Fruit fly (Drosophila melanogaster) whole organism, embryonic: ENCODE data around the gene CG43915.

Experiments used
- Aef1 ChIP-seq: fragments of 200-800 bp; sonication (Bioruptor generic); IDR thresholded peaks from 3 replicates; pipeline ENCODE4 v1.3.6; 2022; ENCODE audit warnings: missing biosample characterization, missing genetic modification characterization
- Bteb2 ChIP-seq: fragments of 200-800 bp; sonication (Bioruptor generic); optimal IDR thresholded peaks from 2 replicates; lab custom pipeline; 2016; ENCODE audit warnings: missing biosample characterization, missing genetic modification characterization
- CG10267 ChIP-seq: fragments of 200-800 bp; sonication (Bioruptor generic); optimal IDR thresholded peaks from 2 replicates; lab custom pipeline; 2018; ENCODE audit warnings: missing biosample characterization, mild to moderate bottlenecking, missing genetic modification characterization, moderate library complexity
- CG10274 ChIP-seq: fragments of 200-800 bp; sonication (Bioruptor generic); optimal IDR thresholded peaks from 3 replicates; lab custom pipeline; 2017; ENCODE audit warnings: missing biosample characterization, mild to moderate bottlenecking, missing genetic modification characterization
- CG12071 ChIP-seq: fragments of 200-800 bp; sonication (Bioruptor generic); optimal IDR thresholded peaks from 3 replicates; lab custom pipeline; 2018; ENCODE audit warnings: missing biosample characterization, mild to moderate bottlenecking, missing genetic modification characterization
- CG12104 ChIP-seq: fragments of 200-800 bp; sonication (Bioruptor generic); optimal IDR thresholded peaks from 3 replicates; lab custom pipeline; 2016; ENCODE audit warnings: missing biosample characterization, missing genetic modification characterization
- CG12155 ChIP-seq: fragments of 200-800 bp; sonication (Bioruptor generic); optimal IDR thresholded peaks from 3 replicates; lab custom pipeline; 2016; ENCODE audit warnings: missing biosample characterization, missing genetic modification characterization
- CG12391 ChIP-seq: fragments of 200-800 bp; sonication (Bioruptor generic); optimal IDR thresholded peaks from 3 replicates; lab custom pipeline; 2018; ENCODE audit warnings: missing biosample characterization, mild to moderate bottlenecking, missing genetic modification characterization, moderate library complexity
- CG13775 ChIP-seq: fragments of 200-800 bp; sonication (Bioruptor generic); optimal IDR thresholded peaks from 3 replicates; lab custom pipeline; 2017; ENCODE audit warnings: missing biosample characterization, mild to moderate bottlenecking, missing genetic modification characterization
- CG14710 ChIP-seq: fragments of 200-800 bp; sonication (Bioruptor generic); optimal IDR thresholded peaks from 3 replicates; lab custom pipeline; 2019; ENCODE audit warnings: missing biosample characterization, mild to moderate bottlenecking, missing genetic modification characterization, moderate library complexity
- CG1647 ChIP-seq: fragments of 200-800 bp; sonication (Bioruptor generic); optimal IDR thresholded peaks from 3 replicates; lab custom pipeline; 2016; ENCODE audit warnings: missing biosample characterization, missing genetic modification characterization
- CG17186 ChIP-seq: fragments of 200-800 bp; sonication (Bioruptor generic); optimal IDR thresholded peaks from 3 replicates; lab custom pipeline; 2017; ENCODE audit warnings: missing biosample characterization, missing genetic modification reagents, missing genetic modification characterization
- CG32532 ChIP-seq: fragments of 200-800 bp; sonication (Bioruptor generic); IDR thresholded peaks from 2 replicates; pipeline ENCODE4 v1.3.6; 2022; ENCODE audit warnings: missing biosample characterization, missing genetic modification characterization
- CG34376 ChIP-seq: fragments of 200-800 bp; sonication (Bioruptor generic); optimal IDR thresholded peaks from 2 replicates; lab custom pipeline; 2018; ENCODE audit warnings: missing biosample characterization, mild to moderate bottlenecking, missing genetic modification characterization
- CG5245 ChIP-seq: fragments of 200-800 bp; sonication (Bioruptor generic); optimal IDR thresholded peaks from 3 replicates; lab custom pipeline; 2016; ENCODE audit warnings: missing biosample characterization, missing genetic modification characterization
- CG6654 ChIP-seq: fragments of 200-800 bp; sonication (Bioruptor generic); optimal IDR thresholded peaks from 2 replicates; lab custom pipeline; 2017; ENCODE audit warnings: missing biosample characterization, mild to moderate bottlenecking, missing genetic modification characterization
- CG7372 ChIP-seq: fragments of 200-800 bp; sonication (Bioruptor generic); IDR thresholded peaks from 2 replicates; pipeline ENCODE4 v1.3.6; 2022; ENCODE audit warnings: missing biosample characterization, missing genetic modification characterization
- CG7556 ChIP-seq: fragments of 200-800 bp; sonication (Bioruptor generic); optimal IDR thresholded peaks from 2 replicates; lab custom pipeline; 2017; ENCODE audit warnings: missing biosample characterization, mild to moderate bottlenecking, missing genetic modification characterization
- CG8359 ChIP-seq: fragments of 200-800 bp; sonication (Bioruptor generic); optimal IDR thresholded peaks from 2 replicates; lab custom pipeline; 2017; ENCODE audit warnings: missing biosample characterization, mild to moderate bottlenecking, missing genetic modification characterization, borderline replicate concordance
- CHES-1-like ChIP-seq: fragments of 200-800 bp; sonication (Bioruptor generic); optimal IDR thresholded peaks from 2 replicates; lab custom pipeline; 2016; ENCODE audit warnings: missing biosample characterization, missing genetic modification characterization
- Chrac-16 ChIP-seq: fragments of 200-800 bp; sonication (Bioruptor generic); optimal IDR thresholded peaks from 3 replicates; lab custom pipeline; 2016; ENCODE audit warnings: missing biosample characterization, missing genetic modification characterization
- D19B ChIP-seq: fragments of 200-800 bp; sonication (Bioruptor generic); optimal IDR thresholded peaks from 2 replicates; lab custom pipeline; 2017; ENCODE audit warnings: missing biosample characterization, mild to moderate bottlenecking, missing genetic modification characterization
- Dek ChIP-seq: fragments of 200-800 bp; sonication (Bioruptor generic); optimal IDR thresholded peaks from 3 replicates; lab custom pipeline; 2019; ENCODE audit warnings: missing biosample characterization, mild to moderate bottlenecking, missing genetic modification characterization, moderate library complexity
- Dref ChIP-seq: fragments of 200-800 bp; sonication (Bioruptor generic); IDR thresholded peaks from 2 replicates; pipeline ENCODE4 v1.3.6; 2022; ENCODE audit warnings: missing biosample characterization, missing genetic modification characterization
- Gsc ChIP-seq: fragments of 200-800 bp; sonication (Bioruptor generic); IDR thresholded peaks from 2 replicates; pipeline ENCODE4 v1.3.6; 2022; ENCODE audit warnings: missing biosample characterization, missing genetic modification characterization
- HHEX ChIP-seq: fragments of 200-800 bp; sonication (Bioruptor generic); optimal IDR thresholded peaks from 3 replicates; lab custom pipeline; 2017; ENCODE audit warnings: missing biosample characterization, mild to moderate bottlenecking, missing genetic modification characterization, missing genetic modification reagents
- HLH54F ChIP-seq: fragments of 200-800 bp; sonication (Bioruptor generic); optimal IDR thresholded peaks from 3 replicates; lab custom pipeline; 2016; ENCODE audit warnings: missing biosample characterization, missing genetic modification characterization
- Hsf ChIP-seq: fragments of 200-800 bp; sonication (Bioruptor generic); optimal IDR thresholded peaks from 3 replicates; lab custom pipeline; 2016; ENCODE audit warnings: missing biosample characterization, missing genetic modification characterization
- Meics ChIP-seq: fragments of 200-800 bp; sonication (Bioruptor generic); optimal IDR thresholded peaks from 2 replicates; lab custom pipeline; 2017; ENCODE audit warnings: missing biosample characterization, mild to moderate bottlenecking, missing genetic modification characterization
- Nf-YC ChIP-seq: fragments of 200-800 bp; optimal IDR thresholded peaks from 3 replicates; lab custom pipeline; 2019; ENCODE audit warnings: missing biosample characterization, mild to moderate bottlenecking, missing genetic modification characterization, moderate library complexity
- Scr ChIP-seq: fragments of 200-800 bp; sonication (Bioruptor generic); IDR thresholded peaks from 2 replicates; pipeline ENCODE4 v1.3.6; 2022; ENCODE audit warnings: missing biosample characterization, missing genetic modification characterization; ENCODE audit not compliant: partially characterized antibody
- Sox102F ChIP-seq: fragments of 200-800 bp; sonication (Bioruptor generic); optimal IDR thresholded peaks from 2 replicates; lab custom pipeline; 2018; ENCODE audit warnings: missing biosample characterization, mild to moderate bottlenecking, missing genetic modification characterization, moderate library complexity
- Ssrp ChIP-seq: fragments of 200-800 bp; sonication (Bioruptor generic); optimal IDR thresholded peaks from 2 replicates; lab custom pipeline; 2018; ENCODE audit warnings: missing biosample characterization, mild to moderate bottlenecking, missing genetic modification characterization, moderate library complexity
- Xbp1 ChIP-seq: fragments of 200-800 bp; sonication (Bioruptor generic); optimal IDR thresholded peaks from 3 replicates; lab custom pipeline; 2016; ENCODE audit warnings: missing biosample characterization, mild to moderate bottlenecking, missing genetic modification characterization
- Xrp1 ChIP-seq: fragments of 200-800 bp; sonication (Bioruptor generic); IDR thresholded peaks from 2 replicates; pipeline ENCODE4 v1.3.6; 2022; ENCODE audit warnings: missing biosample characterization, missing genetic modification characterization
- crol ChIP-seq: fragments of 200-800 bp; sonication (Bioruptor generic); IDR thresholded peaks from 2 replicates; pipeline ENCODE4 v1.3.6; 2022; ENCODE audit warnings: missing biosample characterization, missing genetic modification characterization
- fd102C ChIP-seq: fragments of 200-800 bp; sonication (Bioruptor generic); optimal IDR thresholded peaks from 2 replicates; lab custom pipeline; 2018; ENCODE audit warnings: missing biosample characterization, mild to moderate bottlenecking, missing genetic modification characterization, moderate library complexity
- fd3F ChIP-seq: fragments of 200-800 bp; sonication (Bioruptor generic); optimal IDR thresholded peaks from 2 replicates; lab custom pipeline; 2018; ENCODE audit warnings: missing biosample characterization, mild to moderate bottlenecking, missing genetic modification characterization, moderate library complexity
- gcm ChIP-seq: fragments of 200-800 bp; sonication (Bioruptor generic); optimal IDR thresholded peaks from 2 replicates; lab custom pipeline; 2019; ENCODE audit warnings: missing biosample characterization, mild to moderate bottlenecking, missing genetic modification characterization, moderate library complexity
- jing ChIP-seq: fragments of 200-800 bp; sonication (Bioruptor generic); optimal IDR thresholded peaks from 2 replicates; lab custom pipeline; 2018; ENCODE audit warnings: missing biosample characterization, mild to moderate bottlenecking, missing genetic modification characterization
- klu ChIP-seq: fragments of 200-800 bp; sonication (Bioruptor generic); IDR thresholded peaks from 2 replicates; pipeline ENCODE4 v1.3.6; 2022; ENCODE audit warnings: missing biosample characterization, missing genetic modification characterization
- lilli ChIP-seq: fragments of 200-800 bp; sonication (Bioruptor generic); optimal IDR thresholded peaks from 3 replicates; lab custom pipeline; 2016; ENCODE audit warnings: missing biosample characterization, missing genetic modification characterization
- lmd ChIP-seq: fragments of 200-800 bp; sonication (Bioruptor generic); IDR thresholded peaks from 2 replicates; pipeline ENCODE4 v1.3.6; 2022; ENCODE audit warnings: missing biosample characterization, missing genetic modification characterization
- nerfin-1 ChIP-seq: fragments of 200-800 bp; sonication (Bioruptor generic); optimal IDR thresholded peaks from 3 replicates; lab custom pipeline; 2019; ENCODE audit warnings: missing biosample characterization, mild to moderate bottlenecking, missing genetic modification characterization, moderate library complexity
- pros ChIP-seq: fragments of 200-800 bp; sonication (Bioruptor generic); optimal IDR thresholded peaks from 3 replicates; lab custom pipeline; 2019; ENCODE audit warnings: missing biosample characterization, mild to moderate bottlenecking, missing genetic modification characterization, moderate library complexity
- tin ChIP-seq: fragments of 200-800 bp; sonication (Bioruptor generic); optimal IDR thresholded peaks from 3 replicates; lab custom pipeline; 2016; ENCODE audit warnings: missing biosample characterization, missing genetic modification characterization
- wor ChIP-seq: fragments of 200-800 bp; sonication (Bioruptor generic); IDR thresholded peaks from 2 replicates; pipeline ENCODE4 v1.3.6; 2022; ENCODE audit warnings: missing biosample characterization, missing genetic modification characterization
- z ChIP-seq: fragments of 200-800 bp; sonication (Bioruptor generic); IDR thresholded peaks from 3 replicates; pipeline ENCODE4 v1.3.6; 2022; ENCODE audit warnings: missing biosample characterization, missing genetic modification characterization
- zen2 ChIP-seq: fragments of 200-800 bp; sonication (Bioruptor generic); IDR thresholded peaks from 3 replicates; pipeline ENCODE4 v1.3.6; 2022; ENCODE audit warnings: missing biosample characterization, missing genetic modification characterization; ENCODE audit not compliant: partially characterized antibody

Gene CG43915

DNA sequence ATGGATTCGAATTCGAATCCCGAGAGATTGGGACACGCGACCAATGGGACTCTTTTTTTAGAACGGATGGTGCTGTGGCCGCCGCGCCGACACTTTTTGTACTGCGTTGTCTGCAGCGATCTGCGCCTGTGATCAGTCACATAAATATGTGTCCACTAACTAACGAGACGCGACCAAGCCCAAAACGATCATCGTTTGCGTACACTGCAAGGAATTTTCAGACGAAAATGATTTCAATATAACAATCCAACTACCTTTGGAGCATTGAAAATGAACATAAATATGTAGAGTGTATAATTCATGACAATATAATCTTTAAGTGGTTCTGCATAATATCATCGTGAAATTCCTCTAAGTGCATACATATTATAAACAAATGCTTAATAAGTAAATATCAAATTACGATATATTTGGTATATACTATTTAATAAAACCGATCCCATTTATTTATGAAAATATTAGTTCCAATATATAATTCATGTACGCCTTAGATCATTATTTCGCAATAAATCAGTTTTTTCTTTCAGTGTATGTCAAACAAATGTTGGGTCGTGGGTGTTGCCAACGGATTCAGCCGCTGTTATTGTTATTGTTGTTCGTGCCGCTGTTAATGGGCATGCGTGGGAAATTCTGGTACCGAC is 37.0 kb upstream of the CG43915 start, which contains the start of gene Eip63F-1 (continued):
- TF ChIP-seq gcm (GFP tag; lab: Kevin White, UChicago) (peak; percentile 44), CG10274 (GFP tag; lab: Kevin White, UChicago) (peak; percentile 36), klu (GFP tag; lab: Robert Waterston, UW) (peak; percentile 39; the same call in 1 of the 2 replicates), fd102C (GFP tag; lab: Kevin White, UChicago) (no peak), Nf-YC (tag; lab: Kevin White, UChicago) (peak; percentile 73), CG12155 (GFP tag; lab: Kevin White, UChicago) (peak; percentile 49), CG6654 (peak; percentile 7), CG5245 (GFP tag; lab: Kevin White, UChicago) (peak; percentile 54), CG17186 (GFP tag; lab: Kevin White, UChicago) (no peak), D19B (peak; percentile 38), jing (GFP tag; lab: Kevin White, UChicago) (peak; percentile 28), Chrac-16 (GFP tag; lab: Kevin White, UChicago) (peak; percentile 37), CG10267 (peak; percentile 54), zen2 (GFP tag; lab: Robert Waterston, UW) (no peak), Bteb2 (GFP tag; lab: Kevin White, UChicago) (peak; percentile 31), Hsf (GFP tag; lab: Kevin White, UChicago) (peak; percentile 38), tin (GFP tag; lab: Kevin White, UChicago) (peak; percentile 55), Aef1 (GFP tag; lab: Robert Waterston, UW) (peak; percentile 38; the same call in 1 of the 3 replicates), Gsc (no peak), z (GFP tag; lab: Robert Waterston, UW) (no peak), Xbp1 (peak; percentile 63), Ssrp (tag; lab: Kevin White, UChicago) (peak; percentile 71), pros (no peak), CG34376 (peak; percentile 22), Xrp1 (peak; percentile 19; the same call in 1 of the 2 replicates), wor (peak; percentile 38; the same call in 1 of the 2 replicates), CG12104 (GFP tag; lab: Kevin White, UChicago) (peak; percentile 43), CG12071 (peak; percentile 29), CG1647 (GFP tag; lab: Kevin White, UChicago) (no peak), crol (GFP tag; lab: Robert Waterston, UW) (no peak), Dref (no peak), lilli (GFP tag; lab: Kevin White, UChicago) (peak; percentile 39), CG12391 (peak; percentile 77), CG13775 (peak; percentile 55), CHES-1-like (peak; percentile 9), CG8359 (GFP tag; lab: Kevin White, UChicago) (no peak), fd3F (GFP tag; lab: Kevin White, UChicago) (peak; percentile 56), HHEX (GFP tag; lab: Kevin White, UChicago) (peak; percentile 74), CG14710 (peak; percentile 42), nerfin-1 (peak; percentile 56), lmd (GFP tag; lab: Robert Waterston, UW) (peak; percentile 72), HLH54F (peak; percentile 18), Sox102F (GFP tag; lab: Kevin White, UChicago) (peak; percentile 81), Meics (GFP tag; lab: Kevin White, UChicago) (peak; percentile 78), CG7372 (GFP tag; lab: Robert Waterston, UW) (0 out of 2 replicates have a peak, but pooled peaks have one; percentile 16), CG7556 (GFP tag; lab: Kevin White, UChicago) (peak; percentile 68), CG32532 (peak; percentile 55), Dek (tag; lab: Kevin White, UChicago) (peak; percentile 28), Scr (GFP tag; lab: Robert Waterston, UW) (no peak)
